Fruit fly (Drosophila melanogaster): ENCODE data around the gene Pmm2.

dm6 chr3L:12537123-12537522, 2.7 kb downstream of the Pmm2 start, which contains the start of gene CG4069:
- TF ChIP-seq Myc (optimal IDR thresholded peaks at IDR 0.05): no peak
- TF ChIP-seq h (optimal IDR thresholded peaks at IDR 0.05): no peak
- no peak for TF ChIP-seq psq (optimal IDR thresholded peaks at IDR 0.05)
- TF ChIP-seq Sin3A (optimal IDR thresholded peaks at IDR 0.05): no peak
